Fruit fly (Drosophila melanogaster) Kc167 (cell line): ENCODE data around the gene CG42613.

ENCODE experiments used
- Myc ChIP-seq: fragments of >200 bp; optimal IDR thresholded peaks from 2 replicates; lab custom pipeline; 2017; ENCODE audit warnings: missing external identifiers
- psq ChIP-seq: fragments of >200 bp; optimal IDR thresholded peaks from 2 replicates; lab custom pipeline; 2017; ENCODE audit warnings: missing external identifiers

DNA sequence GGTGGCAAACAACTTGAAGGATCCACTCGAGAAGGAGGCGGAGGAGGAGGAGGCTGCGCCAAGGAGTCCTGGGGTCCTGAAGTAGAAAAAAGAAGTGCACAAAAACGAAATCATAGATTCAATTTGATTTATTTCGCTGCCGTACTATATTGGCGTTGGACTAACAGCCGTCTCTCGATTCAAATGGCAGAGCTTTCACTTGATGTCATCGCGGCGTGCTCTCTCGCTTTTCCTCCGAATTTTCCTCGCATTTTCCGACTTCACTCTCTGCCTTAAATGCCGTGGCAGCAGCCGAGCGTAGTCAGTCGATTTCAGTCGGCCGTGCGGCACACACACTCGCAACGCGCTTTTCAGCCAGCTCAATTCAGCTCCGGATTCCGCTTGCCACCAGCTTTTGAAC, 20.9 kb downstream of the CG42613 start, which contains the start of gene CG43732:
- no peak for TF ChIP-seq Myc (lab: Kevin White, UChicago)
- no peak for TF ChIP-seq psq
